ENCODE assay signal across 2 worm cellular contexts in the genomic region with DNA sequence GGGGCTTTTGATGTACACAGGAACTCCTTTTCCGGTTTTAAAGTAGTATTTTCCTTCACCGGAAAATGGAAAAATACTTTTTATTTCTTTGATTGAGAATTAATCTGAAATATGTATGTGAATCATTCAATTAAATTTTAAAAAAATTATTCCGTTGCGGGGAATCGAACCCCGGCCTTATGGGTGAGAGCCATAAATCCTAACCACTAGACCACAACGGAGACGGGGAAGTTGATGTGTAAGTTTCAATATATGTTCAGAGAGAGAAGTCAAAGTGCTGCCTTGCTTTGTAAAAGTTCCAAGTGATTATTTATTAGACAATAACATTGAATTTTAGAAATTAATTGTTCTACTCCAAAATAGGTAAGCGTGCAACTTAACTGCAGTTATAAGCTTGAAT.
TF ChIP-seq lines count a peak whose summit lies in the region.

No protein-coding gene starts in this region.

TF ChIP-seq in whole organism, L2 larva, 48 proteins besides CTCF, POLR2A, EP300 and RAD21 (continued from another document):
- TF ChIP-seq nhr-77 (tag; optimal IDR thresholded peaks at IDR 0.05; lab: Kevin White, UChicago) (no peak), nhr-21 (tag; optimal IDR thresholded peaks at IDR 0.05; lab: Kevin White, UChicago) (peak; percentile 4), blmp-1 (tag; optimal IDR thresholded peaks at IDR 0.05; lab: Kevin White, UChicago; ENCODE audit: insufficient read depth) (no peak), ceh-82 (tag; optimal IDR thresholded peaks at IDR 0.05; lab: Kevin White, UChicago) (no peak), sma-9 (GFP tag; optimal IDR thresholded peaks at IDR 0.05; lab: Kevin White, UChicago) (peak; percentile 61), sma-9 (tag; optimal IDR thresholded peaks at IDR 0.05; lab: Kevin White, UChicago) (no peak), sem-4 (tag; optimal IDR thresholded peaks at IDR 0.05; lab: Kevin White, UChicago) (no peak), lin-13 (GFP tag; optimal IDR thresholded peaks at IDR 0.05; lab: Kevin White, UChicago) (peak; percentile 28), unc-39 (tag; optimal IDR thresholded peaks at IDR 0.05; lab: Kevin White, UChicago) (no peak), gmeb-1 (tag; optimal IDR thresholded peaks at IDR 0.05; lab: Kevin White, UChicago) (peak; percentile 30), lin-11 (tag; optimal IDR thresholded peaks at IDR 0.05; lab: Kevin White, UChicago) (no peak), lsy-2 (tag; optimal IDR thresholded peaks at IDR 0.05; lab: Kevin White, UChicago) (no peak), skn-1 (tag; optimal IDR thresholded peaks at IDR 0.05; lab: Kevin White, UChicago) (no peak), aly-2 (tag; optimal IDR thresholded peaks at IDR 0.05; lab: Kevin White, UChicago) (no peak), lin-39 (tag; optimal IDR thresholded peaks at IDR 0.05; lab: Kevin White, UChicago) (no peak), F13H6.1 (tag; optimal IDR thresholded peaks at IDR 0.05; lab: Kevin White, UChicago) (peak; percentile 17)

TF ChIP-seq in whole organism, L4 larva, 104 proteins besides CTCF, POLR2A, EP300 and RAD21 (continued from another document):
- peak; percentile 70; the same call in 1 of the 2 replicates for TF ChIP-seq dmd-8 (GFP tag; IDR thresholded peaks at IDR 0.05; lab: Robert Waterston, UW)
- no peak; the same call in 1 of the 2 replicates for TF ChIP-seq dmd-9 (GFP tag; IDR thresholded peaks at IDR 0.05; lab: Robert Waterston, UW)
- TF ChIP-seq lin-15B (tag; optimal IDR thresholded peaks at IDR 0.05; lab: Kevin White, UChicago): no peak
- no peak for TF ChIP-seq mdt-29 (GFP tag; IDR thresholded peaks at IDR 0.05; lab: Robert Waterston, UW)
- TF ChIP-seq lim-7 (GFP tag; IDR thresholded peaks at IDR 0.05; lab: Robert Waterston, UW): peak; percentile 86
- no peak for TF ChIP-seq tag-97 (GFP tag; IDR thresholded peaks at IDR 0.05; lab: Robert Waterston, UW)
- TF ChIP-seq egl-27 (tag; optimal IDR thresholded peaks at IDR 0.05; lab: Kevin White, UChicago): no peak
- no peak for TF ChIP-seq set-16 (GFP tag; IDR thresholded peaks at IDR 0.05; lab: Robert Waterston, UW)
- TF ChIP-seq pha-4 (GFP tag; IDR thresholded peaks at IDR 0.05; lab: Robert Waterston, UW): peak; percentile 79; the same call in 1 of the 2 replicates
- TF ChIP-seq pha-4 (tag; optimal IDR thresholded peaks at IDR 0.05; lab: Kevin White, UChicago): no peak
- no peak for TF ChIP-seq nhr-42 (GFP tag; IDR thresholded peaks at IDR 0.05; lab: Robert Waterston, UW)
- peak in 1 of 2 experiments; percentile 4 for TF ChIP-seq hif-1 (tag; optimal IDR thresholded peaks at IDR 0.05; lab: Kevin White, UChicago)
- TF ChIP-seq zag-1 (tag; optimal IDR thresholded peaks at IDR 0.05; lab: Kevin White, UChicago): no peak
- TF ChIP-seq cey-2 (tag; optimal IDR thresholded peaks at IDR 0.05; lab: Kevin White, UChicago; ENCODE audit: borderline replicate concordance, insufficient read depth): no peak
- TF ChIP-seq F37D6.2 (tag; optimal IDR thresholded peaks at IDR 0.05; lab: Kevin White, UChicago): peak; percentile 11
- TF ChIP-seq aha-1 (tag; lab: Kevin White, UChicago): peak; percentile 61
- TF ChIP-seq ztf-11 (tag; optimal IDR thresholded peaks at IDR 0.05; lab: Kevin White, UChicago): no peak
- TF ChIP-seq F49E8.2 (tag; optimal IDR thresholded peaks at IDR 0.05; lab: Kevin White, UChicago; ENCODE audit: borderline replicate concordance): peak; percentile 15
- TF ChIP-seq jun-1 (tag; optimal IDR thresholded peaks at IDR 0.05; lab: Kevin White, UChicago): no peak
- TF ChIP-seq hmg-1.1 (GFP tag; IDR thresholded peaks at IDR 0.05; lab: Robert Waterston, UW): peak; percentile 63; the same call in 1 of the 2 replicates
- no peak for TF ChIP-seq ama-1 (optimal IDR thresholded peaks at IDR 0.05; lab: Kevin White, UChicago)
- no peak for TF ChIP-seq lsy-2 (tag; optimal IDR thresholded peaks at IDR 0.05; lab: Kevin White, UChicago)
- TF ChIP-seq daf-16 (GFP tag; optimal IDR thresholded peaks at IDR 0.05; lab: Kevin White, UChicago): peak; percentile 41 to 86
- TF ChIP-seq daf-16 (tag; optimal IDR thresholded peaks at IDR 0.05; lab: Kevin White, UChicago): peak; percentile 56
- TF ChIP-seq snpc-1.2 (GFP tag; IDR thresholded peaks at IDR 0.05; lab: Robert Waterston, UW): peak; percentile 75
- no peak for TF ChIP-seq R02D3.7 (tag; optimal IDR thresholded peaks at IDR 0.05; lab: Kevin White, UChicago)
- peak; percentile 18 for TF ChIP-seq ztf-7 (tag; optimal IDR thresholded peaks at IDR 0.05; lab: Kevin White, UChicago)
- TF ChIP-seq lir-3 (tag; optimal IDR thresholded peaks at IDR 0.05; lab: Kevin White, UChicago): peak; percentile 49
- peak; percentile 53 for TF ChIP-seq duxl-1 (tag; optimal IDR thresholded peaks at IDR 0.05; lab: Kevin White, UChicago; ENCODE audit: poor library complexity)
- 0 out of 2 replicates have a peak, but pooled peaks have one; percentile 34 for TF ChIP-seq F44E2.7 (GFP tag; IDR thresholded peaks at IDR 0.05; lab: Robert Waterston, UW)
- TF ChIP-seq madf-9 (GFP tag; conservative IDR thresholded peaks at IDR 0.05; lab: Robert Waterston, UW): peak; percentile 47; the same call in 1 of the 2 replicates
- TF ChIP-seq mep-1 (tag; optimal IDR thresholded peaks at IDR 0.05; lab: Kevin White, UChicago): no peak
- TF ChIP-seq mxl-2 (GFP tag; conservative IDR thresholded peaks at IDR 0.05; lab: Robert Waterston, UW): 0 out of 2 replicates have a peak, but pooled peaks have one; percentile 21
- TF ChIP-seq dve-1 (tag; optimal IDR thresholded peaks at IDR 0.05; lab: Kevin White, UChicago; ENCODE audit: insufficient read depth): peak; percentile 65
- TF ChIP-seq F26F4.8 (GFP tag; conservative IDR thresholded peaks at IDR 0.05; lab: Robert Waterston, UW): peak; percentile 68; the same call in 1 of the 2 replicates
- TF ChIP-seq daf-8 (GFP tag; IDR thresholded peaks at IDR 0.05; lab: Robert Waterston, UW): no peak
- TF ChIP-seq attf-4 (tag; optimal IDR thresholded peaks at IDR 0.05; lab: Kevin White, UChicago): no peak
- TF ChIP-seq nhr-11 (tag; optimal IDR thresholded peaks at IDR 0.05; lab: Kevin White, UChicago): no peak
- TF ChIP-seq Y75B8A.6 (GFP tag; IDR thresholded peaks at IDR 0.05; lab: Robert Waterston, UW): 0 out of 2 replicates have a peak, but pooled peaks have one; percentile 78
- TF ChIP-seq fkh-10 (GFP tag; optimal IDR thresholded peaks at IDR 0.05; lab: Kevin White, UChicago): no peak
- TF ChIP-seq gei-8 (GFP tag; optimal IDR thresholded peaks at IDR 0.05; lab: Kevin White, UChicago): peak; percentile 53
- 0 out of 2 replicates have a peak, but pooled peaks have one; percentile 61 for TF ChIP-seq daf-19 (GFP tag; conservative IDR thresholded peaks at IDR 0.05; lab: Robert Waterston, UW)
- TF ChIP-seq lin-13 (GFP tag; optimal IDR thresholded peaks at IDR 0.05; lab: Kevin White, UChicago): peak; percentile 42
- TF ChIP-seq ctbp-1 (GFP tag; IDR thresholded peaks at IDR 0.05; lab: Robert Waterston, UW): peak; percentile 63
- TF ChIP-seq nhr-111 (GFP tag; optimal IDR thresholded peaks at IDR 0.05; lab: Kevin White, UChicago): no peak
- peak; percentile 43 for TF ChIP-seq dmd-6 (GFP tag; IDR thresholded peaks at IDR 0.05; lab: Robert Waterston, UW)
- TF ChIP-seq aly-2 (tag; optimal IDR thresholded peaks at IDR 0.05; lab: Kevin White, UChicago): no peak
- no peak for TF ChIP-seq D1046.2 (GFP tag; IDR thresholded peaks at IDR 0.05; lab: Robert Waterston, UW)
- no peak for TF ChIP-seq spr-3 (GFP tag; optimal IDR thresholded peaks at IDR 0.05; lab: Kevin White, UChicago)
- peak; percentile 65 for TF ChIP-seq mes-2 (tag; optimal IDR thresholded peaks at IDR 0.05; lab: Kevin White, UChicago; ENCODE audit: poor library complexity, severe bottlenecking)
- TF ChIP-seq lin-39 (tag; optimal IDR thresholded peaks at IDR 0.05; lab: Kevin White, UChicago): no peak
- peak; percentile 34; the same call in 1 of the 2 replicates for TF ChIP-seq nhr-41 (GFP tag; IDR thresholded peaks at IDR 0.05; lab: Robert Waterston, UW)
- no peak for TF ChIP-seq nhr-25 (tag; optimal IDR thresholded peaks at IDR 0.05; lab: Kevin White, UChicago; ENCODE audit: borderline replicate concordance, insufficient read depth)
- no peak for TF ChIP-seq nhr-6 (tag; optimal IDR thresholded peaks at IDR 0.05; lab: Kevin White, UChicago)
- no peak for TF ChIP-seq mdl-1 (tag; optimal IDR thresholded peaks at IDR 0.05; lab: Kevin White, UChicago)
- TF ChIP-seq nhr-48 (tag; optimal IDR thresholded peaks at IDR 0.05; lab: Kevin White, UChicago): peak; percentile 33
- peak; percentile 52; the same call in 1 of the 2 replicates for TF ChIP-seq saeg-2 (GFP tag; IDR thresholded peaks at IDR 0.05; lab: Robert Waterston, UW)
- TF ChIP-seq ZK546.5 (tag; optimal IDR thresholded peaks at IDR 0.05; lab: Kevin White, UChicago): no peak
- no peak for TF ChIP-seq nhr-77 (tag; optimal IDR thresholded peaks at IDR 0.05; lab: Kevin White, UChicago)
- peak; percentile 45; the same call in 1 of the 2 replicates for TF ChIP-seq T26A8.4 (GFP tag; IDR thresholded peaks at IDR 0.05; lab: Robert Waterston, UW)
- TF ChIP-seq pqm-1 (tag; optimal IDR thresholded peaks at IDR 0.05; lab: Kevin White, UChicago): no peak
- TF ChIP-seq tra-1 (GFP tag; IDR thresholded peaks at IDR 0.05; lab: Robert Waterston, UW): peak; percentile 53; the same call in 1 of the 2 replicates
- 0 out of 2 replicates have a peak, but pooled peaks have one; percentile 52 for TF ChIP-seq Y48G9A.11 (GFP tag; IDR thresholded peaks at IDR 0.05; lab: Robert Waterston, UW)
- TF ChIP-seq ceh-44 (GFP tag; IDR thresholded peaks at IDR 0.05; lab: Robert Waterston, UW): peak; percentile 51; the same call in 1 of the 2 replicates
- no peak for TF ChIP-seq lin-29 (GFP tag; IDR thresholded peaks at IDR 0.05; lab: Robert Waterston, UW)
- peak; percentile 46; the same call in 1 of the 2 replicates for TF ChIP-seq ZK337.2 (GFP tag; IDR thresholded peaks at IDR 0.05; lab: Robert Waterston, UW)
- peak in 1 of 2 experiments; percentile 81 for TF ChIP-seq unc-62 (GFP tag; optimal IDR thresholded peaks at IDR 0.05 in 1 of 2; lab: Kevin White, UChicago)
- no peak for TF ChIP-seq unc-62 (tag; optimal IDR thresholded peaks at IDR 0.05; lab: Kevin White, UChicago)
- peak; percentile 22; the same call in 1 of the 2 replicates for TF ChIP-seq ceh-20 (GFP tag; IDR thresholded peaks at IDR 0.05; lab: Robert Waterston, UW)
- TF ChIP-seq nhr-28 (tag; optimal IDR thresholded peaks at IDR 0.05; lab: Kevin White, UChicago): peak; percentile 27
- TF ChIP-seq zip-2 (tag; optimal IDR thresholded peaks at IDR 0.05; lab: Kevin White, UChicago): no peak
- TF ChIP-seq nhr-76 (tag; optimal IDR thresholded peaks at IDR 0.05; lab: Kevin White, UChicago): no peak
- TF ChIP-seq spr-1 (tag; optimal IDR thresholded peaks at IDR 0.05; lab: Kevin White, UChicago): peak; percentile 4
- TF ChIP-seq hlh-30 (tag; optimal IDR thresholded peaks at IDR 0.05; lab: Kevin White, UChicago; ENCODE audit: insufficient read depth): peak; percentile 50
- TF ChIP-seq ceh-62 (tag; optimal IDR thresholded peaks at IDR 0.05; lab: Kevin White, UChicago): no peak
- peak; percentile 80 for TF ChIP-seq arid-1 (GFP tag; conservative IDR thresholded peaks at IDR 0.05; lab: Robert Waterston, UW)
- no peak for TF ChIP-seq ceh-32 (tag; optimal IDR thresholded peaks at IDR 0.05; lab: Kevin White, UChicago; ENCODE audit: poor library complexity)
- no peak for TF ChIP-seq nhr-237 (tag; optimal IDR thresholded peaks at IDR 0.05; lab: Kevin White, UChicago)
- TF ChIP-seq nhr-10 (tag; optimal IDR thresholded peaks at IDR 0.05; lab: Kevin White, UChicago): no peak
- no peak for TF ChIP-seq zfp-2 (tag; optimal IDR thresholded peaks at IDR 0.05; lab: Kevin White, UChicago)
- TF ChIP-seq unc-130 (GFP tag; optimal IDR thresholded peaks at IDR 0.05; lab: Kevin White, UChicago): no peak
- TF ChIP-seq php-3 (GFP tag; IDR thresholded peaks at IDR 0.05; lab: Robert Waterston, UW): peak; percentile 22; the same call in 1 of the 2 replicates
- peak in 1 of 2 experiments; percentile 73; a peak in 1 of 4 replicates for TF ChIP-seq madf-5 (GFP tag; IDR thresholded peaks at IDR 0.05; lab: Robert Waterston, UW)
- no peak for TF ChIP-seq ceh-82 (tag; optimal IDR thresholded peaks at IDR 0.05; lab: Kevin White, UChicago)
